Fruit fly (Drosophila melanogaster) whole organism, embryonic: ENCODE results near the gene ClpX.

ENCODE experiments used
- BEAF-32 ChIP-seq: fragments of 200-800 bp; sonication (Bioruptor generic); optimal IDR thresholded peaks from 3 replicates; lab custom pipeline; 2017; ENCODE audit warnings: missing biosample characterization, missing genetic modification characterization, mild to moderate bottlenecking, moderate library complexity, missing genetic modification reagents
- CG10209 ChIP-seq: fragments of 200-800 bp; sonication (Bioruptor generic); optimal IDR thresholded peaks from 3 replicates; lab custom pipeline; 2017; ENCODE audit warnings: missing biosample characterization, mild to moderate bottlenecking, missing genetic modification characterization, missing genetic modification reagents
- CG10274 ChIP-seq: fragments of 200-800 bp; sonication (Bioruptor generic); optimal IDR thresholded peaks from 3 replicates; lab custom pipeline; 2017; ENCODE audit warnings: missing biosample characterization, mild to moderate bottlenecking, missing genetic modification characterization
- CG10366 ChIP-seq: fragments of 200-800 bp; sonication (Bioruptor generic); IDR thresholded peaks from 2 replicates; pipeline ENCODE4 v1.3.6; 2022; ENCODE audit warnings: missing biosample characterization, missing genetic modification characterization
- CG10565 ChIP-seq: fragments of 200-800 bp; sonication (Bioruptor generic); optimal IDR thresholded peaks from 3 replicates; lab custom pipeline; 2016; ENCODE audit warnings: missing biosample characterization, mild to moderate bottlenecking, missing genetic modification characterization
- CG11247 ChIP-seq: fragments of 200-800 bp; sonication (Bioruptor generic); IDR thresholded peaks from 2 replicates; pipeline ENCODE4 v1.3.6; 2022; ENCODE audit warnings: missing biosample characterization, missing genetic modification characterization
- CG12104 ChIP-seq: fragments of 200-800 bp; sonication (Bioruptor generic); optimal IDR thresholded peaks from 3 replicates; lab custom pipeline; 2016; ENCODE audit warnings: missing biosample characterization, missing genetic modification characterization
- CG13624 ChIP-seq: fragments of 200-800 bp; sonication (Bioruptor generic); optimal IDR thresholded peaks from 2 replicates; lab custom pipeline; 2016; ENCODE audit warnings: missing biosample characterization, missing genetic modification characterization
- CG17359 ChIP-seq: fragments of 200-800 bp; sonication (Bioruptor generic); optimal IDR thresholded peaks from 3 replicates; lab custom pipeline; 2018; ENCODE audit warnings: missing biosample characterization, mild to moderate bottlenecking, missing genetic modification characterization, moderate library complexity
- CG17361 ChIP-seq: fragments of 200-800 bp; sonication (Bioruptor generic); IDR thresholded peaks from 3 replicates; pipeline ENCODE4 v1.3.6; 2022; ENCODE audit warnings: missing biosample characterization, missing genetic modification characterization
- CG18011 ChIP-seq: fragments of 200-800 bp; sonication (Bioruptor generic); optimal IDR thresholded peaks from 2 replicates; lab custom pipeline; 2017; ENCODE audit warnings: missing biosample characterization, missing genetic modification characterization, mild to moderate bottlenecking, moderate library complexity, missing genotype
- CG2875 ChIP-seq: fragments of 200-800 bp; sonication (Bioruptor generic); optimal IDR thresholded peaks from 2 replicates; lab custom pipeline; 2017; ENCODE audit warnings: missing biosample characterization, mild to moderate bottlenecking, missing genetic modification characterization, missing genetic modification reagents
- CG3163 ChIP-seq: fragments of 200-800 bp; sonication (Bioruptor generic); optimal IDR thresholded peaks from 3 replicates; lab custom pipeline; 2016; ENCODE audit warnings: missing biosample characterization, missing genetic modification characterization
- CG32532 ChIP-seq: fragments of 200-800 bp; sonication (Bioruptor generic); IDR thresholded peaks from 2 replicates; pipeline ENCODE4 v1.3.6; 2022; ENCODE audit warnings: missing biosample characterization, missing genetic modification characterization
- CG32772 ChIP-seq: fragments of 200-800 bp; sonication (Bioruptor generic); IDR thresholded peaks from 2 replicates; pipeline ENCODE4 v1.3.6; 2022; ENCODE audit warnings: missing biosample characterization, missing genetic modification characterization
- CG3281 ChIP-seq: fragments of 200-800 bp; sonication (Bioruptor generic); optimal IDR thresholded peaks from 3 replicates; lab custom pipeline; 2017; ENCODE audit warnings: missing biosample characterization, mild to moderate bottlenecking, missing genetic modification characterization
- CG3407 ChIP-seq: fragments of 200-800 bp; sonication (Bioruptor generic); optimal IDR thresholded peaks from 2 replicates; lab custom pipeline; 2018; ENCODE audit warnings: missing biosample characterization, mild to moderate bottlenecking, missing genetic modification characterization
- CG4282 ChIP-seq: fragments of 200-800 bp; sonication (Bioruptor generic); optimal IDR thresholded peaks from 2 replicates; lab custom pipeline; 2016; ENCODE audit warnings: missing biosample characterization, missing genetic modification characterization
- CG5245 ChIP-seq: fragments of 200-800 bp; sonication (Bioruptor generic); optimal IDR thresholded peaks from 3 replicates; lab custom pipeline; 2016; ENCODE audit warnings: missing biosample characterization, missing genetic modification characterization
- CG6254 ChIP-seq: fragments of 200-800 bp; sonication (Bioruptor generic); optimal IDR thresholded peaks from 3 replicates; lab custom pipeline; 2017; ENCODE audit warnings: mild to moderate bottlenecking, missing biosample characterization, missing genetic modification reagents, missing genetic modification characterization
- CG8359 ChIP-seq: fragments of 200-800 bp; sonication (Bioruptor generic); optimal IDR thresholded peaks from 2 replicates; lab custom pipeline; 2017; ENCODE audit warnings: missing biosample characterization, mild to moderate bottlenecking, missing genetic modification characterization, borderline replicate concordance
- CG8478 ChIP-seq: fragments of >200 bp; optimal IDR thresholded peaks from 2 replicates; lab custom pipeline; 2018
- CG9876 ChIP-seq: fragments of 200-800 bp; sonication (Bioruptor generic); optimal IDR thresholded peaks from 2 replicates; lab custom pipeline; 2016; ENCODE audit warnings: missing biosample characterization, missing genetic modification characterization
- CHES-1-like ChIP-seq: fragments of 200-800 bp; sonication (Bioruptor generic); optimal IDR thresholded peaks from 2 replicates; lab custom pipeline; 2016; ENCODE audit warnings: missing biosample characterization, missing genetic modification characterization
- Camta ChIP-seq: fragments of 200-800 bp; sonication (Bioruptor generic); optimal IDR thresholded peaks from 2 replicates; lab custom pipeline; 2016; ENCODE audit warnings: missing biosample characterization, missing genetic modification characterization
- Chrac-16 ChIP-seq: fragments of 200-800 bp; sonication (Bioruptor generic); optimal IDR thresholded peaks from 3 replicates; lab custom pipeline; 2016; ENCODE audit warnings: missing biosample characterization, missing genetic modification characterization
- ERR ChIP-seq: fragments of 200-800 bp; sonication (Bioruptor generic); optimal IDR thresholded peaks from 2 replicates; lab custom pipeline; 2016; ENCODE audit warnings: missing biosample characterization, missing genetic modification characterization
- Elba2 ChIP-seq: fragments of 200-800 bp; sonication (Bioruptor generic); optimal IDR thresholded peaks from 3 replicates; lab custom pipeline; 2016; ENCODE audit warnings: missing biosample characterization, missing genetic modification characterization
- Hmr ChIP-seq: fragments of 200-800 bp; sonication (Bioruptor generic); optimal IDR thresholded peaks from 3 replicates; lab custom pipeline; 2017; ENCODE audit warnings: mild to moderate bottlenecking, missing biosample characterization, missing genetic modification reagents, missing genetic modification characterization
- Hmx ChIP-seq: fragments of 200-800 bp; sonication (Bioruptor generic); optimal IDR thresholded peaks from 2 replicates; lab custom pipeline; 2016; ENCODE audit warnings: missing biosample characterization, missing genetic modification characterization
- Kr ChIP-seq: fragments of 200-800 bp; sonication (Bioruptor generic); optimal IDR thresholded peaks from 2 replicates; lab custom pipeline; 2017; ENCODE audit warnings: missing biosample characterization, mild to moderate bottlenecking, missing genetic modification characterization
- Tbp ChIP-seq: fragments of >200 bp; optimal IDR thresholded peaks from 2 replicates; lab custom pipeline; 2018; ENCODE audit warnings: missing biosample characterization, missing genetic modification characterization
- abd-A ChIP-seq: fragments of 200-800 bp; sonication (Bioruptor generic); optimal IDR thresholded peaks from 3 replicates; lab custom pipeline; 2019; ENCODE audit warnings: missing biosample characterization, mild to moderate bottlenecking, missing genetic modification characterization, moderate library complexity
- bcd ChIP-seq: fragments of 200-800 bp; sonication (Bioruptor generic); optimal IDR thresholded peaks from 2 replicates; lab custom pipeline; 2017; ENCODE audit warnings: missing biosample characterization, mild to moderate bottlenecking, missing genetic modification characterization
- btn ChIP-seq: fragments of 200-800 bp; sonication (Bioruptor generic); optimal IDR thresholded peaks from 2 replicates; lab custom pipeline; 2016; ENCODE audit warnings: missing biosample characterization, missing genetic modification characterization
- cwo ChIP-seq: fragments of 200-800 bp; sonication (Bioruptor generic); optimal IDR thresholded peaks from 3 replicates; lab custom pipeline; 2017; ENCODE audit warnings: missing biosample characterization, missing genetic modification characterization, mild to moderate bottlenecking, moderate library complexity, missing genetic modification reagents
- en ChIP-seq: fragments of 200-800 bp; sonication (Bioruptor generic); optimal IDR thresholded peaks from 2 replicates; lab custom pipeline; 2016; ENCODE audit warnings: missing biosample characterization, missing genetic modification characterization
- fd3F ChIP-seq: fragments of 200-800 bp; sonication (Bioruptor generic); optimal IDR thresholded peaks from 2 replicates; lab custom pipeline; 2018; ENCODE audit warnings: missing biosample characterization, mild to moderate bottlenecking, missing genetic modification characterization, moderate library complexity
- fd96Cb ChIP-seq: fragments of 200-800 bp; sonication (Bioruptor generic); optimal IDR thresholded peaks from 2 replicates; lab custom pipeline; 2018; ENCODE audit warnings: missing biosample characterization, mild to moderate bottlenecking, missing genetic modification characterization, moderate library complexity
- ftz-f1 ChIP-seq: fragments of 200-800 bp; sonication (Bioruptor generic); optimal IDR thresholded peaks from 2 replicates; lab custom pipeline; 2016; ENCODE audit warnings: missing biosample characterization, missing genetic modification characterization
- gsb-n ChIP-seq: fragments of 200-800 bp; sonication (Bioruptor generic); optimal IDR thresholded peaks from 3 replicates; lab custom pipeline; 2018; ENCODE audit warnings: missing biosample characterization, mild to moderate bottlenecking, missing genetic modification characterization
- h ChIP-seq: fragments of >200 bp; optimal IDR thresholded peaks from 2 replicates; lab custom pipeline; 2017
- hth ChIP-seq: fragments of >200 bp; optimal IDR thresholded peaks from 2 replicates; lab custom pipeline; 2017; ENCODE audit warnings: inconsistent platforms
- inv ChIP-seq: fragments of 200-800 bp; sonication (Bioruptor generic); IDR thresholded peaks from 2 replicates; pipeline ENCODE4 v1.3.6; 2022; ENCODE audit warnings: missing biosample characterization, missing genetic modification characterization; ENCODE audit not compliant: partially characterized antibody
- jigr1 ChIP-seq: fragments of 200-800 bp; sonication (Bioruptor generic); IDR thresholded peaks from 3 replicates; pipeline ENCODE4 v1.3.6; 2022; ENCODE audit warnings: missing biosample characterization, missing genetic modification characterization
- lov ChIP-seq, 2 experiments: fragments of 200-800 bp in 1 of 2; fragments of >200 bp in 1 of 2; sonication (Bioruptor generic) in 1 of 2; IDR thresholded peaks in 1 of 2; optimal IDR thresholded peaks in 1 of 2; 2 replicates in 1 of 2; 3 replicates in 1 of 2; pipeline versions ENCODE4 v1.3.6 to Lab custom; 2017 to 2022; ENCODE audit warnings: missing biosample characterization in 1 of 2, missing genetic modification characterization in 1 of 2
- pita ChIP-seq: fragments of 200-800 bp; sonication (Bioruptor generic); optimal IDR thresholded peaks from 2 replicates; lab custom pipeline; 2017; ENCODE audit warnings: missing biosample characterization, mild to moderate bottlenecking, missing genetic modification characterization
- sna ChIP-seq: fragments of 200-800 bp; sonication (Bioruptor generic); IDR thresholded peaks from 2 replicates; pipeline ENCODE4 v1.3.6; 2022; ENCODE audit warnings: missing biosample characterization, missing genetic modification characterization; ENCODE audit not compliant: partially characterized antibody
- vvl ChIP-seq: fragments of 200-800 bp; sonication (Bioruptor generic); IDR thresholded peaks from 2 replicates; pipeline ENCODE4 v1.3.6; 2022; ENCODE audit warnings: missing biosample characterization, missing genetic modification characterization
- wek ChIP-seq: fragments of 200-800 bp; sonication (Bioruptor generic); optimal IDR thresholded peaks from 3 replicates; lab custom pipeline; 2018; ENCODE audit warnings: missing biosample characterization, mild to moderate bottlenecking, missing genetic modification characterization, moderate library complexity
- zfh1 ChIP-seq: fragments of 200-800 bp; sonication (Bioruptor generic); IDR thresholded peaks from 3 replicates; pipeline ENCODE4 v1.3.6; 2022; ENCODE audit warnings: missing biosample characterization, missing genetic modification characterization

The ClpX gene

dm6 chr3R:19890340-19890998 lies 13.0 kb downstream of the ClpX start, which contains the start of gene CG4733 (continued):
- TF ChIP-seq CG17359 (tag; lab: Kevin White, UChicago) (no peak), jigr1 (GFP tag; lab: Robert Waterston, UW) (no peak), fd3F (no peak), CG10366 (GFP tag; lab: Robert Waterston, UW) (no peak), bcd (peak; percentile 31), h (lab: Kevin White, UChicago) (no peak), Hmx (GFP tag; lab: Kevin White, UChicago) (no peak), CG10565 (GFP tag; lab: Kevin White, UChicago) (no peak), cwo (GFP tag; lab: Kevin White, UChicago) (no peak), lov (optimal IDR thresholded peaks at IDR 0.05; lab: Kevin White, UChicago) (no peak), lov (GFP tag; IDR thresholded peaks at IDR 0.05; lab: Robert Waterston, UW) (no peak), CG3281 (GFP tag; lab: Kevin White, UChicago) (peak; percentile 7), CG10209 (no peak), Camta (no peak), gsb-n (tag; lab: Kevin White, UChicago) (no peak), CG6254 (GFP tag; lab: Kevin White, UChicago) (no peak), CG8359 (GFP tag; lab: Kevin White, UChicago) (no peak), CG9876 (GFP tag; lab: Kevin White, UChicago) (no peak), pita (GFP tag; lab: Kevin White, UChicago) (no peak), CG10274 (no peak), CG3163 (GFP tag; lab: Kevin White, UChicago) (no peak), btn (GFP tag; lab: Kevin White, UChicago) (no peak), BEAF-32 (peak; percentile 41), ftz-f1 (no peak), CG32532 (GFP tag; lab: Robert Waterston, UW) (peak; percentile 44; the same call in 1 of the 2 replicates), fd96Cb (tag; lab: Kevin White, UChicago) (no peak), CG11247 (no peak), wek (no peak), CG18011 (GFP tag; lab: Kevin White, UChicago) (no peak), Chrac-16 (GFP tag; lab: Kevin White, UChicago) (peak; percentile 1), zfh1 (no peak), Tbp (no peak), CG5245 (GFP tag; lab: Kevin White, UChicago) (no peak), Elba2 (GFP tag; lab: Kevin White, UChicago) (no peak), hth (lab: Kevin White, UChicago) (no peak), sna (no peak), CG2875 (no peak), CG17361 (GFP tag; lab: Robert Waterston, UW) (no peak), ERR (no peak), en (GFP tag; lab: Kevin White, UChicago) (no peak), CG3407 (GFP tag; lab: Kevin White, UChicago) (no peak), CHES-1-like (GFP tag; lab: Kevin White, UChicago) (no peak), Kr (GFP tag; lab: Kevin White, UChicago) (no peak), CG32772 (GFP tag; lab: Robert Waterston, UW) (no peak), CG8478 (lab: Kevin White, UChicago) (no peak), CG4282 (GFP tag; lab: Kevin White, UChicago) (no peak), inv (GFP tag; lab: Robert Waterston, UW) (no peak), abd-A (tag; lab: Kevin White, UChicago) (no peak), CG13624 (no peak), Hmr (no peak), vvl (GFP tag; lab: Robert Waterston, UW) (no peak), CG12104 (GFP tag; lab: Kevin White, UChicago) (no peak)
